Worm (Caenorhabditis elegans) whole organism, L1 larva: ENCODE results near the gene fbxa-19.
"Not testable (repeated sequence)": the region's sequence is repeated elsewhere in the genome, so short reads cannot be mapped to it uniquely, and the experiment has no call there.

Experiments
- C34B4.2 ChIP-seq: sonication (generic microtip); optimal IDR thresholded peaks from 2 replicates; lab custom pipeline; 2017; ENCODE audit warnings: mild to moderate bottlenecking, missing genetic modification characterization, missing compliant biosample characterization
- blmp-1 ChIP-seq: fragments of 150-350 bp; optimal IDR thresholded peaks from 2 replicates; lab custom pipeline; 2014; ENCODE audit warnings: missing biosample characterization, missing genetic modification characterization
- ceh-63 ChIP-seq: fragments of 200-800 bp; sonication (Bioruptor generic); optimal IDR thresholded peaks from 2 replicates; lab custom pipeline; 2018; ENCODE audit warnings: mild to moderate bottlenecking, missing genetic modification characterization, missing compliant biosample characterization
- ceh-8 ChIP-seq: fragments of 200-800 bp; sonication (Bioruptor generic); optimal IDR thresholded peaks from 2 replicates; lab custom pipeline; 2018; ENCODE audit warnings: mild to moderate bottlenecking, missing genetic modification characterization, moderate library complexity, missing compliant biosample characterization
- ceh-82 ChIP-seq, 3 experiments: fragments of 150-350 bp in 1 of 3; sonication (generic microtip) in 2 of 3; optimal IDR thresholded peaks; 2 replicates each; lab custom pipeline; 2014 to 2017; ENCODE audit warnings: missing biosample characterization in 3 of 3, missing genetic modification characterization in 3 of 3
- dsc-1 ChIP-seq: sonication (generic microtip); optimal IDR thresholded peaks from 2 replicates; lab custom pipeline; 2016; ENCODE audit warnings: mild to moderate bottlenecking, missing genetic modification characterization, missing compliant biosample characterization
- efl-1 ChIP-seq, 4 experiments: fragments of 150-350 bp; optimal IDR thresholded peaks in 3 of 4; peaks in 1 of 4; 1 replicate in 1 of 4; 2 replicates in 3 of 4; lab custom pipeline; 2014; ENCODE audit warnings: missing biosample characterization in 2 of 4, missing genetic modification characterization in 2 of 4, missing genetic modification reagents in 2 of 4
- efl-3 ChIP-seq: fragments of 200-800 bp; sonication (Bioruptor generic); optimal IDR thresholded peaks from 2 replicates; lab custom pipeline; 2018; ENCODE audit warnings: mild to moderate bottlenecking, missing genetic modification characterization, missing compliant biosample characterization
- egl-27 ChIP-seq, 2 experiments: fragments of 150-350 bp in 1 of 2; sonication (generic microtip); optimal IDR thresholded peaks; 3 replicates each; lab custom pipeline; 2017 to 2018; ENCODE audit warnings: missing biosample characterization in 2 of 2, missing genetic modification characterization in 2 of 2, missing genetic modification reagents in 2 of 2
- elt-2 ChIP-seq: sonication (generic microtip); optimal IDR thresholded peaks from 2 replicates; lab custom pipeline; 2016; ENCODE audit warnings: missing genetic modification characterization, mild to moderate bottlenecking, inconsistent platforms, missing compliant biosample characterization, missing genetic modification reagents
- fkh-8 ChIP-seq: sonication (generic microtip); optimal IDR thresholded peaks from 2 replicates; lab custom pipeline; 2016; ENCODE audit warnings: mild to moderate bottlenecking, missing genetic modification characterization, missing compliant biosample characterization
- grh-1 ChIP-seq: fragments of 200-800 bp; sonication (Bioruptor generic); IDR thresholded peaks from 2 replicates; pipeline ENCODE4 v1.3.6; 2022; ENCODE audit warnings: missing genetic modification reagents, missing genetic modification characterization, missing compliant biosample characterization
- hpl-2 ChIP-seq: fragments of 150-350 bp; optimal IDR thresholded peaks from 2 replicates; lab custom pipeline; 2014; ENCODE audit warnings: missing biosample characterization, missing genetic modification reagents, missing genetic modification characterization
- irx-1 ChIP-seq: sonication (generic microtip); optimal IDR thresholded peaks from 2 replicates; lab custom pipeline; 2016; ENCODE audit warnings: missing genetic modification characterization, missing compliant biosample characterization
- lin-35 ChIP-seq, 2 experiments: fragments of 150-350 bp; optimal IDR thresholded peaks; 2 replicates each; lab custom pipeline; 2014; ENCODE audit warnings: missing biosample characterization in 2 of 2, missing genetic modification characterization in 2 of 2, missing genetic modification reagents in 2 of 2
- lsy-2 ChIP-seq, 2 experiments: fragments of 150-350 bp; optimal IDR thresholded peaks; 2 replicates each; lab custom pipeline; 2014; ENCODE audit warnings: missing biosample characterization in 2 of 2, missing genetic modification characterization in 2 of 2
- mep-1 ChIP-seq: fragments of 150-350 bp; optimal IDR thresholded peaks from 2 replicates; lab custom pipeline; 2014; ENCODE audit warnings: missing biosample characterization, missing genetic modification characterization
- nhr-19 ChIP-seq: fragments of 200-800 bp; sonication (Bioruptor generic); conservative IDR thresholded peaks from 2 replicates; pipeline ENCODE4 v1.3.6; 2022; ENCODE audit warnings: missing genetic modification characterization, missing compliant biosample characterization
- nhr-20 ChIP-seq: sonication (generic microtip); optimal IDR thresholded peaks from 2 replicates; lab custom pipeline; 2016; ENCODE audit warnings: mild to moderate bottlenecking, missing genetic modification characterization, missing compliant biosample characterization
- nhr-237 ChIP-seq: fragments of 150-350 bp; optimal IDR thresholded peaks from 2 replicates; lab custom pipeline; 2014; ENCODE audit warnings: missing biosample characterization, missing genetic modification characterization
- nhr-28 ChIP-seq: fragments of 150-350 bp; optimal IDR thresholded peaks from 2 replicates; lab custom pipeline; 2014; ENCODE audit warnings: missing biosample characterization, missing genetic modification characterization
- nhr-71 ChIP-seq: sonication (generic microtip); optimal IDR thresholded peaks from 2 replicates; lab custom pipeline; 2016; ENCODE audit warnings: mild to moderate bottlenecking, missing genetic modification characterization, moderate library complexity, missing compliant biosample characterization
- pag-3 ChIP-seq: sonication (generic microtip); optimal IDR thresholded peaks from 2 replicates; lab custom pipeline; 2017; ENCODE audit warnings: missing genetic modification characterization, mild to moderate bottlenecking, missing compliant biosample characterization, antibody characterized with exemption, borderline replicate concordance; ENCODE audit not compliant: insufficient read depth
- pax-3 ChIP-seq: fragments of 200-800 bp; sonication (Bioruptor generic); optimal IDR thresholded peaks from 2 replicates; lab custom pipeline; 2018; ENCODE audit warnings: mild to moderate bottlenecking, missing genetic modification characterization, moderate library complexity, missing compliant biosample characterization
- rnt-1 ChIP-seq: sonication (generic microtip); optimal IDR thresholded peaks from 2 replicates; lab custom pipeline; 2016; ENCODE audit warnings: mild to moderate bottlenecking, missing genetic modification characterization, moderate library complexity, missing compliant biosample characterization
- snpc-4 ChIP-seq: fragments of 150-350 bp; optimal IDR thresholded peaks from 2 replicates; lab custom pipeline; 2014; ENCODE audit warnings: missing biosample characterization, missing genetic modification characterization
- tbx-2 ChIP-seq: sonication (generic microtip); optimal IDR thresholded peaks from 2 replicates; lab custom pipeline; 2016; ENCODE audit warnings: missing genetic modification characterization, missing compliant biosample characterization
- unc-62 ChIP-seq: fragments of 150-350 bp; optimal IDR thresholded peaks from 2 replicates; lab custom pipeline; 2014; ENCODE audit warnings: missing biosample characterization, missing genetic modification reagents, missing genetic modification characterization
- unc-98 ChIP-seq: fragments of 200-800 bp; sonication (Bioruptor generic); IDR thresholded peaks from 2 replicates; pipeline ENCODE4 v1.3.6; 2022; ENCODE audit warnings: missing genetic modification characterization, missing compliant biosample characterization
- vab-15 ChIP-seq: sonication (generic microtip); optimal IDR thresholded peaks from 2 replicates; lab custom pipeline; 2017; ENCODE audit warnings: missing genotype, mild to moderate bottlenecking, missing genetic modification characterization, missing compliant biosample characterization
- xbp-1 ChIP-seq: sonication (generic microtip); optimal IDR thresholded peaks from 2 replicates; lab custom pipeline; 2016; ENCODE audit warnings: missing genetic modification characterization, missing compliant biosample characterization

Gene fbxa-19

DNA sequence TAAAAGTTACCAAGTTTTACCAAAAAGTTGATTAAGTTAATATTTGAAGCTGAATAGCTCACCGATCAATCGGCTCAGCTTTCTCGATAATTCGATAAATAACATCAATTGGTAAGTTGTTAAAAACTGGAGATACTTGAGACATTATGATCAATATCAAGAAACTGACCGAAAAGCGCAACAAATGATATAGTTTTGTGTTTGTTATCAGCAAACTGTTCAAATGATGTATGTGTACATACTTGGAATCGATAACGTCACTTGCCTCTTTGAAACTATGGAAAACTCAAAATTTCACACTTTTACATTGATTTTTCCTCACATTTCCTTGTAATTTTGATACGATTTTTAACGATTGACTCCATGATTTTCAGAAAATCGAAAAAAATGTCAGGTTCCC is at the start of gene fbxa-19, which contains the start of gene fbxa-80:
Gene fbxa-19, plus strand, starts transcription at position 364 of the 400 bp plus-strand sequence.
Gene fbxa-80, minus strand, starts transcription at position 173 of the 400 bp plus-strand sequence.
- peak; percentile 33 for TF ChIP-seq elt-2
- TF ChIP-seq xbp-1: no peak

DNA sequence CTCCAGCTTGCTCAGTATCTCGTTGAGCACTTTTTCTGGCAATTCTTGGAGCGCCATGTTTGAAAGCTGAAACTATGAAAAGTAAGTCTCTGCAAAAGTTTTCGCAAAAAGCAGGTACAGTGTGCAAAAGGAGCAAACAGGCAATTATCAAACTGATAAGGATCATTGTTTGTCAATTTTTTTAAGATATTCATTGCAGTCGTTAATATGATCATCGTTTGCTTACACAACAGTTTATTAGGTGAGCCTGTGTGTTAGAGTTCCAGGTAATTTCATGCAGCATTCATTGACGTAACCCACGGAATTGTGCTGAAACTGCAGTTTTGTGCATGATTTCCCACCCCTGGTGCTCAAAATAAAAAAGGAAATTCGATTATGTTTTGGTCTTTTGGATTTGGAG is 48.4 kb upstream of the fbxa-19 start, which contains the start of gene fbxa-151:
Gene fbxa-151, minus strand, starts transcription at position 101 of the 400 bp plus-strand sequence.
- not testable (repeated sequence) for TF ChIP-seq grh-1; pax-3 (tag; lab: Kevin White, UChicago); ceh-82 (tag; optimal IDR thresholded peaks at IDR 0.05; lab: Kevin White, UChicago)

DNA sequence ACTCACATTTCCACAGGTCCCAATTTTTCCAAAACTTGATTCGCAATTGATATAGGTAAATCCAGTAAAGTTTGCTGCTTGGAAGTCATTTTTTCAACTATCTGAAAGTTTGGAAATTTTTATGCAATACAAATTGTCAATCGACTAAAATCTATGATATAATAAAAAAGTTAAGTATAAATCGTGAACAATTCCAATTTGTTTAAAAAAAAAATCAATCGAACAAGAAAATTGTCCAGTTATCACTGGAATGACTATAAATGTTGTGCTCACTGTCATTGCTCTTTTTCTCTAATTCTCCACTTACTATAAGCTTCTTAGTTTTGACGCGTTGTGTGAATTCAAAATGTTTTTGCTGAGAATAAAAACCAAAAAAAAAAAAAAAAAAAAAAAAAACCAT is 46.0 kb upstream of the fbxa-19 start, which contains the start of gene fbxa-32:
Gene fbxa-32, minus strand, starts transcription at position 101 of the 400 bp plus-strand sequence.
- TF ChIP-seq elt-2: peak; percentile 16
- TF ChIP-seq nhr-20 (tag; lab: Kevin White, UChicago): no peak
- no peak for TF ChIP-seq lin-35 (GFP tag; optimal IDR thresholded peaks at IDR 0.05; lab: Kevin White, UChicago)
- TF ChIP-seq rnt-1 (tag; lab: Kevin White, UChicago): no peak
- no peak for TF ChIP-seq tbx-2 (tag; lab: Kevin White, UChicago)
- TF ChIP-seq xbp-1: no peak

DNA sequence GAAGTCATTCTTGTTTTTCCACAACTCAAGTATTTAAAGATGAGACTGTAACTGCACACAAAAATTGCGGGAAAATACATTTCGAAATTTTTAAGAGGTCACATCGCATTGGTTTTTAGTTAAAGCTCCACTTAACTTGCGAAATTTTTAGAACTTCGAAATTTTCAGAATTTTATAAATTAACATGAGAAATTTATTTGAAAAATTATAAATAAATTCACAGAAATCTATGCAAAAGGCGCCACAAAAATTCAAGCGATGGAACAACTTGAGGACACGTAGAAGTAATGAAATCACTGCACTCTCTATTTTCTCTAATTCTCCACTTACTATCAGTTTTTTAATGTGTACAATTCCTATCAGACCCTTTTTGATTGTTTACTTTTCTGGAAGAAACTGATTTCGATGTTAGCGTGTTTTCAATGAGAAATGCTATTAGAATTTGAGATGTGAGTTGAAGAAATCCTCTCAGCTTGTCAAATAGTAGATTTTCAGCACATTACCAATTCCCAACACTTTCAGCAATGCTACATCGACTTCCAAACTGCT is 43.7 kb upstream of the fbxa-19 start, which contains the start of gene fbxa-31:
Gene fbxa-31, minus strand, starts transcription at position 51 of the 549 bp plus-strand sequence.
- TF ChIP-seq unc-62 (no peak), ceh-63 (GFP tag; lab: Kevin White, UChicago) (no peak), nhr-71 (tag; lab: Kevin White, UChicago) (no peak), nhr-237 (no peak), nhr-19 (GFP tag; lab: Robert Waterston, UW) (no peak), efl-1 (optimal IDR thresholded peaks at IDR 0.05; lab: Kevin White, UChicago) (no peak), efl-1 (GFP tag; optimal IDR thresholded peaks at IDR 0.05 in 1 of 2; lab: Kevin White, UChicago) (peak in 1 of 2 experiments; percentile 26), ceh-8 (GFP tag; lab: Kevin White, UChicago) (no peak), lin-35 (GFP tag; optimal IDR thresholded peaks at IDR 0.05; lab: Kevin White, UChicago) (peak in 1 of 2 experiments; percentile 27), dsc-1 (tag; lab: Kevin White, UChicago) (no peak), irx-1 (tag; lab: Kevin White, UChicago) (no peak), grh-1 (no peak), snpc-4 (no peak), elt-2 (peak; percentile 24), egl-27 (tag; optimal IDR thresholded peaks at IDR 0.05; lab: Kevin White, UChicago) (no peak), mep-1 (tag; lab: Kevin White, UChicago) (no peak), hpl-2 (GFP tag; lab: Kevin White, UChicago) (no peak), pag-3 (tag; lab: Kevin White, UChicago) (no peak), C34B4.2 (tag; lab: Kevin White, UChicago) (no peak), efl-3 (GFP tag; lab: Kevin White, UChicago) (no peak), blmp-1 (tag; lab: Kevin White, UChicago) (no peak), nhr-28 (tag; lab: Kevin White, UChicago) (no peak), unc-98 (no peak), vab-15 (tag; lab: Kevin White, UChicago) (no peak), lsy-2 (tag; optimal IDR thresholded peaks at IDR 0.05; lab: Kevin White, UChicago) (no peak), fkh-8 (tag; lab: Kevin White, UChicago) (no peak)
- TF ChIP-seq, all 84 proteins: peak for 3

DNA sequence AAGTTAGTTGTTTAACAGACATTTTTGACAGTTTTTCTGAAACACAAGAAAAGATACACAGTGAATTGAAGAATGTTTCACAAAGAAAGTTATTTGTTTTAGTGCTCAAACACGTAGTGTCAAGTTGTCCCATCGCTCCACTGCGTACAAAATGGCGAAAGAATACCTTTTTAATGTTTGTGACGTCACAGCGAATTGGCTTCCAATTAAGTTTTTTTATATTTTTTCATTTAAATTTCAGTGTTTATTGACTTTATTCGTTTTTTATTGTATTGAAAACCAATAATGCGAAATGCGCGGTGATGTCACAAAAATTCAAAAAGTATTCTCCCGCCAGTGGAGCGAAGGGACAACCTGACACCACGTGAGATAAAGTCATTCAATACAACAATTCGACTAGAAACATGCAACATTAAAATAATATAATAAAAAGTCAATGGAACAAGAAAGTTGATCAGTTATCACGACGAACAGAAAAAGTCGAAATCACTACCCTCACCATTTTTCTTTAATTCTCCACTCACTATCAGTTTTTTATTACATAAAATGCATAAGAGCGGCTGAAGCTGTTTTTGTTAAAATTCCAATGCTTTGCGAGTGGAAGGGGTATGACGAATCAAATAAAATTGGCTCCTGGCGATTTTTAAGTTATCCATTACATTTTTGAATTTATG is 41.4 kb upstream of the fbxa-19 start, which contains the start of gene fbxa-29:
Gene fbxa-29, minus strand, starts transcription at position 51 of the 674 bp plus-strand sequence.
- peak; percentile 8 for TF ChIP-seq elt-2
- TF ChIP-seq ceh-82 (tag; optimal IDR thresholded peaks at IDR 0.05; lab: Kevin White, UChicago): no peak
